Fruit fly (Drosophila melanogaster): ENCODE results near the gene Kah.
A peak's percentile ranks its signal among the peaks of the same experiment; 100 is the strongest.

Kah gene

dm6 chr3L:545512-546161 lies 43.4 kb downstream of the Kah start:
- TF ChIP-seq gl (tag; optimal IDR thresholded peaks at IDR 0.05) (peak; percentile 64), CG15710 (tag; optimal IDR thresholded peaks at IDR 0.05) (peak; percentile 77), CG9948 (tag; optimal IDR thresholded peaks at IDR 0.05) (peak; percentile 78), CG8159 (tag; optimal IDR thresholded peaks at IDR 0.05) (peak; percentile 84), fd96Ca (GFP tag; IDR thresholded peaks at IDR 0.05) (peak; percentile 76), CG8301 (tag; optimal IDR thresholded peaks at IDR 0.05) (peak; percentile 74), CG10348 (GFP tag; IDR thresholded peaks at IDR 0.05) (0 out of 2 replicates have a peak, but pooled peaks have one; percentile 31), CG32121 (GFP tag; IDR thresholded peaks at IDR 0.05) (peak; percentile 68; the same call in 1 of the 2 replicates), CG17806 (tag; optimal IDR thresholded peaks at IDR 0.05) (peak; percentile 80), EcR (GFP tag; optimal IDR thresholded peaks at IDR 0.05) (peak; percentile 10), CG4496 (GFP tag; IDR thresholded peaks at IDR 0.05) (peak; percentile 89), Pif1B (GFP tag; optimal IDR thresholded peaks at IDR 0.05) (peak; percentile 86), rn (GFP tag; IDR thresholded peaks at IDR 0.05) (no peak), D1 (tag; optimal IDR thresholded peaks at IDR 0.05) (no peak), CG34367 (tag; optimal IDR thresholded peaks at IDR 0.05) (peak; percentile 74), Ets98B (GFP tag; IDR thresholded peaks at IDR 0.05) (peak; percentile 81), CG13204 (GFP tag; optimal IDR thresholded peaks at IDR 0.05) (no peak), CG14655 (GFP tag; optimal IDR thresholded peaks at IDR 0.05) (peak; percentile 84), Snoo (tag; optimal IDR thresholded peaks at IDR 0.05) (peak; percentile 85), Pif1A (GFP tag; optimal IDR thresholded peaks at IDR 0.05) (peak; percentile 89), CG12605 (GFP tag; IDR thresholded peaks at IDR 0.05) (0 out of 2 replicates have a peak, but pooled peaks have one; percentile 35)

dm6 chr3L:544203-544602 lies 44.9 kb downstream of the Kah start:
- TF ChIP-seq Snoo (tag; optimal IDR thresholded peaks at IDR 0.05): no peak
- no peak for TF ChIP-seq gl (tag; optimal IDR thresholded peaks at IDR 0.05)
- peak; percentile 6 for TF ChIP-seq CG13204 (GFP tag; optimal IDR thresholded peaks at IDR 0.05)

- TF ChIP-seq CG12605 (GFP tag; IDR thresholded peaks at IDR 0.05): 0 out of 2 replicates have a peak, but pooled peaks have one; percentile 49
- TF ChIP-seq Snoo (tag; optimal IDR thresholded peaks at IDR 0.05): peak; percentile 15
- no peak for TF ChIP-seq fd96Ca (GFP tag; IDR thresholded peaks at IDR 0.05)
- peak; percentile 29; the same call in 1 of the 2 replicates for TF ChIP-seq Ets98B (GFP tag; IDR thresholded peaks at IDR 0.05)
- TF ChIP-seq Pif1A (GFP tag; optimal IDR thresholded peaks at IDR 0.05): peak; percentile 37
- TF ChIP-seq gl (tag; optimal IDR thresholded peaks at IDR 0.05): no peak
- TF ChIP-seq CG4496 (GFP tag; IDR thresholded peaks at IDR 0.05): peak; percentile 43; the same call in 1 of the 3 replicates
- TF ChIP-seq CG9948 (tag; optimal IDR thresholded peaks at IDR 0.05): no peak
- TF ChIP-seq CG17806 (tag; optimal IDR thresholded peaks at IDR 0.05): no peak
- TF ChIP-seq CG8301 (tag; optimal IDR thresholded peaks at IDR 0.05): peak; percentile 27
- no peak for TF ChIP-seq CG10348 (GFP tag; IDR thresholded peaks at IDR 0.05)
- TF ChIP-seq D1 (tag; optimal IDR thresholded peaks at IDR 0.05): no peak
- peak; percentile 88 for TF ChIP-seq EcR (GFP tag; optimal IDR thresholded peaks at IDR 0.05)
- TF ChIP-seq rn (GFP tag; IDR thresholded peaks at IDR 0.05): no peak
- peak; percentile 2 for TF ChIP-seq CG8159 (tag; optimal IDR thresholded peaks at IDR 0.05)
- TF ChIP-seq CG15710 (tag; optimal IDR thresholded peaks at IDR 0.05): no peak
- TF ChIP-seq CG13204 (GFP tag; optimal IDR thresholded peaks at IDR 0.05): peak; percentile 11
- TF ChIP-seq CG32121 (GFP tag; IDR thresholded peaks at IDR 0.05): 0 out of 2 replicates have a peak, but pooled peaks have one; percentile 10
- peak; percentile 54 for TF ChIP-seq Pif1B (GFP tag; optimal IDR thresholded peaks at IDR 0.05)
- TF ChIP-seq CG14655 (GFP tag; optimal IDR thresholded peaks at IDR 0.05): no peak
- no peak for TF ChIP-seq CG34367 (tag; optimal IDR thresholded peaks at IDR 0.05)
Observed at dm6 chr3L:542863-543635, 46.0 kb downstream of the Kah start, which contains the start of the genes Cypl and Hipk. TSS of gene Cypl (minus strand) at chr3L:542931. TSS of gene Hipk (plus strand) at chr3L:543060.

- TF ChIP-seq CG14655 (GFP tag; optimal IDR thresholded peaks at IDR 0.05): no peak
- no peak for TF ChIP-seq Pif1A (GFP tag; optimal IDR thresholded peaks at IDR 0.05)
- 0 out of 3 replicates have a peak, but pooled peaks have one; percentile 37 for TF ChIP-seq fd96Ca (GFP tag; IDR thresholded peaks at IDR 0.05)
- no peak for TF ChIP-seq CG4496 (GFP tag; IDR thresholded peaks at IDR 0.05)
- no peak for TF ChIP-seq rn (GFP tag; IDR thresholded peaks at IDR 0.05)
- TF ChIP-seq CG12605 (GFP tag; IDR thresholded peaks at IDR 0.05): no peak
- TF ChIP-seq CG13204 (GFP tag; optimal IDR thresholded peaks at IDR 0.05): no peak
- TF ChIP-seq CG15710 (tag; optimal IDR thresholded peaks at IDR 0.05): peak; percentile 22
- peak; percentile 36 for TF ChIP-seq D1 (tag; optimal IDR thresholded peaks at IDR 0.05)
- TF ChIP-seq CG8301 (tag; optimal IDR thresholded peaks at IDR 0.05): no peak
- peak; percentile 37; the same call in 1 of the 2 replicates for TF ChIP-seq Ets98B (GFP tag; IDR thresholded peaks at IDR 0.05)
- TF ChIP-seq CG17806 (tag; optimal IDR thresholded peaks at IDR 0.05): peak; percentile 36
- peak; percentile 35 for TF ChIP-seq CG8159 (tag; optimal IDR thresholded peaks at IDR 0.05)
- no peak for TF ChIP-seq EcR (GFP tag; optimal IDR thresholded peaks at IDR 0.05)
- TF ChIP-seq gl (tag; optimal IDR thresholded peaks at IDR 0.05): no peak
- peak; percentile 12 for TF ChIP-seq CG9948 (tag; optimal IDR thresholded peaks at IDR 0.05)
- TF ChIP-seq CG10348 (GFP tag; IDR thresholded peaks at IDR 0.05): no peak
- no peak for TF ChIP-seq CG32121 (GFP tag; IDR thresholded peaks at IDR 0.05)
- TF ChIP-seq Pif1B (GFP tag; optimal IDR thresholded peaks at IDR 0.05): no peak
Observed at dm6 chr3L:540432-540973, 48.6 kb downstream of the Kah start, which contains the start of the genes klar and BORCS6. TSS of gene klar (minus strand) at chr3L:540614. TSS of gene BORCS6 (plus strand) at chr3L:540851.

dm6 chr3L:540089-540407 lies 49.0 kb downstream of the Kah start:
- TF ChIP-seq Pif1A (GFP tag; optimal IDR thresholded peaks at IDR 0.05) (no peak), CG14655 (GFP tag; optimal IDR thresholded peaks at IDR 0.05) (peak; percentile 1), CG32121 (GFP tag; IDR thresholded peaks at IDR 0.05) (no peak)
